Fruit fly (Drosophila melanogaster) whole organism, prepupa: ENCODE results near the gene NK7.1.

Experiments
- Blimp-1 ChIP-seq: fragments of 200-800 bp; sonication (Bioruptor generic); optimal IDR thresholded peaks from 3 replicates; lab custom pipeline; 2017; ENCODE audit warnings: missing biosample characterization, missing genetic modification characterization, mild to moderate bottlenecking, moderate library complexity, missing genetic modification reagents
- CG10631 ChIP-seq: fragments of 200-800 bp; sonication (Bioruptor generic); optimal IDR thresholded peaks from 2 replicates; lab custom pipeline; 2016; ENCODE audit warnings: missing biosample characterization, missing genetic modification characterization
- CG11294 ChIP-seq: fragments of 200-800 bp; sonication (Bioruptor generic); IDR thresholded peaks from 2 replicates; pipeline ENCODE4 v1.3.6; 2022; ENCODE audit warnings: missing biosample characterization, missing genetic modification characterization
- CG11902 ChIP-seq: fragments of 200-800 bp; sonication (Bioruptor generic); optimal IDR thresholded peaks from 3 replicates; lab custom pipeline; 2016; ENCODE audit warnings: missing biosample characterization, missing genetic modification characterization
- CG15336 ChIP-seq: fragments of 200-800 bp; sonication (Bioruptor generic); IDR thresholded peaks from 2 replicates; pipeline ENCODE4 v1.3.6; 2022; ENCODE audit warnings: missing biosample characterization, missing genetic modification characterization
- CG1621 ChIP-seq: fragments of 200-800 bp; sonication (Bioruptor generic); optimal IDR thresholded peaks from 3 replicates; lab custom pipeline; 2018; ENCODE audit warnings: missing biosample characterization, mild to moderate bottlenecking, missing genetic modification characterization
- CG3032 ChIP-seq: fragments of 200-800 bp; optimal IDR thresholded peaks from 2 replicates; lab custom pipeline; 2019; ENCODE audit warnings: missing biosample characterization, mild to moderate bottlenecking, missing genetic modification characterization, moderate library complexity
- CG31627 ChIP-seq: fragments of 200-800 bp; sonication (Bioruptor generic); optimal IDR thresholded peaks from 3 replicates; lab custom pipeline; 2016; ENCODE audit warnings: missing biosample characterization, missing genetic modification characterization
- CG32006 ChIP-seq: fragments of 200-800 bp; sonication (Bioruptor generic); optimal IDR thresholded peaks from 3 replicates; lab custom pipeline; 2017; ENCODE audit warnings: missing biosample characterization, mild to moderate bottlenecking, missing genetic modification characterization
- CG3919 ChIP-seq: fragments of 200-800 bp; sonication (Bioruptor generic); optimal IDR thresholded peaks from 3 replicates; lab custom pipeline; 2016; ENCODE audit warnings: missing biosample characterization, missing genetic modification characterization
- CG4318 ChIP-seq: fragments of 200-800 bp; sonication (Bioruptor generic); optimal IDR thresholded peaks from 3 replicates; lab custom pipeline; 2017; ENCODE audit warnings: missing biosample characterization, mild to moderate bottlenecking, missing genetic modification characterization
- CG6163 ChIP-seq: fragments of 200-800 bp; sonication (Bioruptor generic); IDR thresholded peaks from 3 replicates; pipeline ENCODE4 v1.3.6; 2022; ENCODE audit warnings: missing biosample characterization, missing genetic modification characterization
- CG6276 ChIP-seq: fragments of 200-800 bp; sonication (Bioruptor generic); optimal IDR thresholded peaks from 2 replicates; lab custom pipeline; 2017; ENCODE audit warnings: missing biosample characterization, mild to moderate bottlenecking, missing genetic modification characterization
- CG6792 ChIP-seq: fragments of 200-800 bp; sonication (Bioruptor generic); optimal IDR thresholded peaks from 3 replicates; lab custom pipeline; 2016; ENCODE audit warnings: missing biosample characterization, missing genetic modification characterization
- CG6854 ChIP-seq: fragments of 200-800 bp; sonication (Bioruptor generic); optimal IDR thresholded peaks from 2 replicates; lab custom pipeline; 2017; ENCODE audit warnings: missing biosample characterization, mild to moderate bottlenecking, missing genetic modification characterization
- CG7368 ChIP-seq: fragments of 200-800 bp; sonication (Bioruptor generic); optimal IDR thresholded peaks from 3 replicates; lab custom pipeline; 2016; ENCODE audit warnings: missing biosample characterization, missing genetic modification characterization
- CG8119 ChIP-seq: fragments of 200-800 bp; sonication (Bioruptor generic); IDR thresholded peaks from 3 replicates; pipeline ENCODE4 v1.3.6; 2022; ENCODE audit warnings: missing biosample characterization, missing genetic modification characterization
- CG8319 ChIP-seq: fragments of 200-800 bp; sonication (Bioruptor generic); optimal IDR thresholded peaks from 3 replicates; lab custom pipeline; 2016; ENCODE audit warnings: missing biosample characterization, missing genetic modification characterization
- CG8632 ChIP-seq: fragments of 200-800 bp; sonication (Bioruptor generic); optimal IDR thresholded peaks from 3 replicates; lab custom pipeline; 2016; ENCODE audit warnings: missing biosample characterization, missing genetic modification characterization
- CG9139 ChIP-seq: fragments of 200-800 bp; sonication (Bioruptor generic); optimal IDR thresholded peaks from 3 replicates; lab custom pipeline; 2017; ENCODE audit warnings: missing biosample characterization, mild to moderate bottlenecking, missing genetic modification characterization
- Eip75B ChIP-seq: fragments of 200-800 bp; sonication (Bioruptor generic); optimal IDR thresholded peaks from 3 replicates; lab custom pipeline; 2016; ENCODE audit warnings: missing biosample characterization, missing genetic modification characterization
- Eip78C ChIP-seq: fragments of 200-800 bp; sonication (Bioruptor generic); peaks from one replicate; lab custom pipeline; 2016; ENCODE audit warnings: missing biosample characterization, missing genetic modification characterization
- Eip93F ChIP-seq: fragments of 200-800 bp; sonication (Bioruptor generic); optimal IDR thresholded peaks from 2 replicates; lab custom pipeline; 2016; ENCODE audit warnings: missing biosample characterization, mild to moderate bottlenecking, missing genetic modification characterization
- Gug ChIP-seq: fragments of 200-800 bp; sonication (Bioruptor generic); IDR thresholded peaks from 2 replicates; pipeline ENCODE4 v1.3.6; 2022; ENCODE audit warnings: missing biosample characterization, missing genetic modification characterization
- Hr39 ChIP-seq: fragments of 200-800 bp; sonication (Bioruptor generic); optimal IDR thresholded peaks from 2 replicates; lab custom pipeline; 2016; ENCODE audit warnings: missing biosample characterization, missing genetic modification characterization
- Hr4 ChIP-seq: fragments of 200-800 bp; sonication (Bioruptor generic); optimal IDR thresholded peaks from 3 replicates; lab custom pipeline; 2016; ENCODE audit warnings: missing biosample characterization, missing genetic modification characterization
- Lpt ChIP-seq: fragments of 200-800 bp; sonication (Bioruptor generic); optimal IDR thresholded peaks from 3 replicates; lab custom pipeline; 2016; ENCODE audit warnings: missing biosample characterization, missing genetic modification characterization
- Met ChIP-seq: fragments of 200-800 bp; sonication (Bioruptor generic); optimal IDR thresholded peaks from 3 replicates; lab custom pipeline; 2016; ENCODE audit warnings: missing biosample characterization, missing genetic modification characterization
- OdsH ChIP-seq: fragments of 200-800 bp; sonication (Bioruptor generic); optimal IDR thresholded peaks from 3 replicates; lab custom pipeline; 2016; ENCODE audit warnings: missing biosample characterization, missing genetic modification characterization
- Smox ChIP-seq: fragments of 200-800 bp; sonication (Bioruptor generic); optimal IDR thresholded peaks from 3 replicates; lab custom pipeline; 2016; ENCODE audit warnings: missing biosample characterization, missing genetic modification characterization
- Sox102F ChIP-seq: fragments of 200-800 bp; sonication (Bioruptor generic); optimal IDR thresholded peaks from 2 replicates; lab custom pipeline; 2016; ENCODE audit warnings: missing biosample characterization, mild to moderate bottlenecking, missing genetic modification characterization
- Sox14 ChIP-seq: fragments of 200-800 bp; sonication (Bioruptor generic); optimal IDR thresholded peaks from 3 replicates; lab custom pipeline; 2016; ENCODE audit warnings: missing biosample characterization, missing genetic modification characterization
- Sox15 ChIP-seq: fragments of 200-800 bp; sonication (Bioruptor generic); optimal IDR thresholded peaks from 3 replicates; lab custom pipeline; 2016; ENCODE audit warnings: missing biosample characterization, missing genetic modification characterization
- achi ChIP-seq: fragments of 200-800 bp; sonication (Bioruptor generic); optimal IDR thresholded peaks from 3 replicates; lab custom pipeline; 2016; ENCODE audit warnings: missing biosample characterization, missing genetic modification characterization
- cyc ChIP-seq: fragments of 200-800 bp; sonication (Bioruptor generic); optimal IDR thresholded peaks from 3 replicates; lab custom pipeline; 2016; ENCODE audit warnings: missing biosample characterization, missing genetic modification characterization
- dac ChIP-seq: fragments of 200-800 bp; sonication (Bioruptor generic); optimal IDR thresholded peaks from 2 replicates; lab custom pipeline; 2017; ENCODE audit warnings: missing biosample characterization, mild to moderate bottlenecking, missing genetic modification characterization
- dsx ChIP-seq: fragments of 200-800 bp; optimal IDR thresholded peaks from 3 replicates; lab custom pipeline; 2019; ENCODE audit warnings: missing biosample characterization, mild to moderate bottlenecking, missing genetic modification characterization, moderate library complexity; ENCODE audit not compliant: poor library complexity, severe bottlenecking
- eg ChIP-seq: fragments of 200-800 bp; sonication (Bioruptor generic); IDR thresholded peaks from 3 replicates; pipeline ENCODE4 v1.3.6; 2022; ENCODE audit warnings: missing biosample characterization, missing genetic modification characterization
- esn ChIP-seq: fragments of 200-800 bp; sonication (Bioruptor generic); optimal IDR thresholded peaks from 2 replicates; lab custom pipeline; 2016; ENCODE audit warnings: missing biosample characterization, mild to moderate bottlenecking, missing genetic modification characterization, moderate library complexity
- fkh ChIP-seq: fragments of 200-800 bp; sonication (Bioruptor generic); optimal IDR thresholded peaks from 3 replicates; lab custom pipeline; 2017; ENCODE audit warnings: missing biosample characterization, mild to moderate bottlenecking, missing genetic modification characterization, moderate library complexity
- lz ChIP-seq: fragments of 200-800 bp; sonication (Bioruptor generic); optimal IDR thresholded peaks from 3 replicates; lab custom pipeline; 2016; ENCODE audit warnings: missing biosample characterization, missing genetic modification characterization
- net ChIP-seq: fragments of 200-800 bp; sonication (Bioruptor generic); optimal IDR thresholded peaks from 3 replicates; lab custom pipeline; 2016; ENCODE audit warnings: missing biosample characterization, missing genetic modification characterization
- pdm3 ChIP-seq: fragments of 200-800 bp; sonication (Bioruptor generic); optimal IDR thresholded peaks from 3 replicates; lab custom pipeline; 2016; ENCODE audit warnings: missing biosample characterization, missing genetic modification characterization
- salr ChIP-seq, 2 experiments: fragments of 200-800 bp; sonication (Bioruptor generic); optimal IDR thresholded peaks; 3 replicates each; lab custom pipeline; 2016 to 2018; ENCODE audit warnings: missing biosample characterization in 2 of 2, missing genetic modification characterization in 2 of 2, mild to moderate bottlenecking in 1 of 2
- spab ChIP-seq: fragments of 200-800 bp; sonication (Bioruptor generic); optimal IDR thresholded peaks from 2 replicates; lab custom pipeline; 2017; ENCODE audit warnings: missing biosample characterization, mild to moderate bottlenecking, missing genetic modification characterization, missing genetic modification reagents
- svp ChIP-seq: fragments of 200-800 bp; sonication (Bioruptor generic); peaks from one replicate; lab custom pipeline; 2016; ENCODE audit warnings: missing biosample characterization, missing genetic modification characterization

The NK7.1 gene

dm6 chr3R:14387840-14388239 is 15.1 kb upstream of the NK7.1 start (continued):
- TF ChIP-seq CG7368 (GFP tag; lab: Kevin White, UChicago) (peak; percentile 68), Smox (GFP tag; lab: Kevin White, UChicago) (peak; percentile 44), dsx (GFP tag; lab: Kevin White, UChicago) (peak; percentile 80), CG3032 (tag; lab: Kevin White, UChicago) (peak; percentile 86), cyc (GFP tag; lab: Kevin White, UChicago) (peak; percentile 69), CG15336 (GFP tag; lab: Robert Waterston, UW) (peak; percentile 80), Blimp-1 (GFP tag; lab: Kevin White, UChicago) (peak; percentile 43), Met (peak; percentile 58), CG6276 (peak; percentile 55), CG6792 (GFP tag; lab: Kevin White, UChicago) (peak; percentile 79), Lpt (GFP tag; lab: Kevin White, UChicago) (peak; percentile 73), CG32006 (GFP tag; lab: Kevin White, UChicago) (peak; percentile 86), dac (GFP tag; lab: Kevin White, UChicago) (peak; percentile 48), CG11294 (peak; percentile 69)

- no peak for TF ChIP-seq CG31627 (GFP tag; lab: Kevin White, UChicago)
- TF ChIP-seq Hr4 = peak; percentile 22
- no peak for TF ChIP-seq CG11294
- peak; percentile 27 for TF ChIP-seq dsx (GFP tag; lab: Kevin White, UChicago)
- no peak for TF ChIP-seq CG6854
- peak; percentile 36 for TF ChIP-seq CG8632 (GFP tag; lab: Kevin White, UChicago)
- no peak for TF ChIP-seq CG4318 (GFP tag; lab: Kevin White, UChicago)
- peak; percentile 27 for TF ChIP-seq Hr39 (GFP tag; lab: Kevin White, UChicago)
- peak; percentile 58 for TF ChIP-seq spab (GFP tag; lab: Kevin White, UChicago)
- TF ChIP-seq CG7368 (GFP tag; lab: Kevin White, UChicago) = peak; percentile 21
- TF ChIP-seq Sox14 (GFP tag; lab: Kevin White, UChicago) = no peak
- peak; percentile 54 for TF ChIP-seq CG32006 (GFP tag; lab: Kevin White, UChicago)
- peak; percentile 21 for TF ChIP-seq pdm3 (GFP tag; lab: Kevin White, UChicago)
- TF ChIP-seq CG8319 (GFP tag; lab: Kevin White, UChicago) = no peak
- peak; percentile 25 for TF ChIP-seq CG11902
- TF ChIP-seq CG10631 (GFP tag; lab: Kevin White, UChicago) = peak; percentile 45
- no peak for TF ChIP-seq CG6163 (GFP tag; lab: Robert Waterston, UW)
- peak; percentile 43 for TF ChIP-seq Met
- peak; percentile 37 for TF ChIP-seq CG6792 (GFP tag; lab: Kevin White, UChicago)
- TF ChIP-seq CG3919 (GFP tag; lab: Kevin White, UChicago) = peak; percentile 51
- no peak for TF ChIP-seq fkh (GFP tag; lab: Kevin White, UChicago)
- TF ChIP-seq net (GFP tag; lab: Kevin White, UChicago) = peak; percentile 8
- TF ChIP-seq lz (GFP tag; lab: Kevin White, UChicago) = peak; percentile 20
- TF ChIP-seq Blimp-1 (GFP tag; lab: Kevin White, UChicago) = no peak
- TF ChIP-seq CG9139 (GFP tag; lab: Kevin White, UChicago) = peak; percentile 26
- TF ChIP-seq CG6276 = peak; percentile 25
- TF ChIP-seq Eip93F (GFP tag; lab: Kevin White, UChicago) = no peak
- no peak for TF ChIP-seq eg (GFP tag; lab: Robert Waterston, UW)
- TF ChIP-seq Sox15 (GFP tag; lab: Kevin White, UChicago) = no peak
- peak; percentile 49 for TF ChIP-seq CG15336 (GFP tag; lab: Robert Waterston, UW)
- peak; percentile 65 for TF ChIP-seq Eip78C (GFP tag; lab: Kevin White, UChicago)
- TF ChIP-seq Sox102F = peak; percentile 14
- peak; percentile 50 for TF ChIP-seq cyc (GFP tag; lab: Kevin White, UChicago)
- TF ChIP-seq achi (GFP tag; lab: Kevin White, UChicago) = peak; percentile 52
- peak; percentile 52; the same call in 2 of the 3 replicates for TF ChIP-seq CG8119 (GFP tag; lab: Robert Waterston, UW)
- TF ChIP-seq Lpt (GFP tag; lab: Kevin White, UChicago) = peak; percentile 26
- no peak for TF ChIP-seq CG1621
- peak; percentile 73 for TF ChIP-seq svp (GFP tag; lab: Kevin White, UChicago)
- peak; percentile 39 for TF ChIP-seq OdsH (GFP tag; lab: Kevin White, UChicago)
- TF ChIP-seq Smox (GFP tag; lab: Kevin White, UChicago) = peak; percentile 27
- TF ChIP-seq salr (GFP tag; optimal IDR thresholded peaks at IDR 0.05; lab: Kevin White, UChicago) = peak in 1 of 2 experiments; percentile 41
- no peak for TF ChIP-seq Gug (GFP tag; lab: Robert Waterston, UW)
- TF ChIP-seq Eip75B = peak; percentile 32
- TF ChIP-seq esn (GFP tag; lab: Kevin White, UChicago) = peak; percentile 52
These were observed 13.5 kb upstream of the NK7.1 start for dm6 chr3R:14386088-14386822.
